Fruit fly (Drosophila melanogaster): ENCODE results near the gene CG12659.
A peak's percentile ranks its signal among the peaks of the same experiment; 100 is the strongest.

The CG12659 gene

DNA sequence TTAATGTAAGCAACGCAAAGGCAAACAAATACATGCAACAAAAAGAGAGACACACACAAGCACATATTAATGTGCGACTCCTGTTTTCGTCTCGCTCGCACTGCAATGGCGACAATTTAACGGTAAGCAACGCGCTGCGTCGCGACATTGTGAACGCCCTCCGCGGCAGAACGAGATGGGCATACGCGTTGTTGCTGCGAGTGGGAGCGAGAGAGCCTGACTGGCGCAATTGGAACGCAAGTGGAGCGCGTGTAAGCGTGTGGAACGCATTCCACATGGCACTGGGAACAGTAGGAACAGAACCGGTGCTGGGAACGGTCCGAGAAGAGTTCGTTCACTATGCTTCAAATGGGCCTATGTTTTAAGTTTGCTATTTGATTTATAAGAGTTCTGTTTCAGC is 33.3 kb upstream of the CG12659 start:
- peak; percentile 91 for TF ChIP-seq ovo (GFP tag; optimal IDR thresholded peaks at IDR 0.05)
- no peak for TF ChIP-seq CG1620 (GFP tag; optimal IDR thresholded peaks at IDR 0.05)
- TF ChIP-seq bab1 (GFP tag; optimal IDR thresholded peaks at IDR 0.05), result peak; percentile 66
- no peak for TF ChIP-seq CG5204 (GFP tag; optimal IDR thresholded peaks at IDR 0.05)
- TF ChIP-seq CG14711 (tag; optimal IDR thresholded peaks at IDR 0.05), result no peak
- no peak for TF ChIP-seq cnc (optimal IDR thresholded peaks at IDR 0.05)
- TF ChIP-seq Mnt (GFP tag; optimal IDR thresholded peaks at IDR 0.05), result peak; percentile 28
- TF ChIP-seq Crg-1 (GFP tag; optimal IDR thresholded peaks at IDR 0.05), result no peak
- peak; percentile 89 for TF ChIP-seq pad (GFP tag; optimal IDR thresholded peaks at IDR 0.05)
- TF ChIP-seq CG7045 (GFP tag; optimal IDR thresholded peaks at IDR 0.05), result no peak
- TF ChIP-seq toe (GFP tag; optimal IDR thresholded peaks at IDR 0.05), result no peak
- TF ChIP-seq tj (GFP tag; optimal IDR thresholded peaks at IDR 0.05), result peak; percentile 21

dm6 chrX:8622419-8622818 is 30.9 kb upstream of the CG12659 start:
- TF ChIP-seq bab1 (GFP tag; optimal IDR thresholded peaks at IDR 0.05) (no peak), CG14711 (tag; optimal IDR thresholded peaks at IDR 0.05) (no peak)

DNA sequence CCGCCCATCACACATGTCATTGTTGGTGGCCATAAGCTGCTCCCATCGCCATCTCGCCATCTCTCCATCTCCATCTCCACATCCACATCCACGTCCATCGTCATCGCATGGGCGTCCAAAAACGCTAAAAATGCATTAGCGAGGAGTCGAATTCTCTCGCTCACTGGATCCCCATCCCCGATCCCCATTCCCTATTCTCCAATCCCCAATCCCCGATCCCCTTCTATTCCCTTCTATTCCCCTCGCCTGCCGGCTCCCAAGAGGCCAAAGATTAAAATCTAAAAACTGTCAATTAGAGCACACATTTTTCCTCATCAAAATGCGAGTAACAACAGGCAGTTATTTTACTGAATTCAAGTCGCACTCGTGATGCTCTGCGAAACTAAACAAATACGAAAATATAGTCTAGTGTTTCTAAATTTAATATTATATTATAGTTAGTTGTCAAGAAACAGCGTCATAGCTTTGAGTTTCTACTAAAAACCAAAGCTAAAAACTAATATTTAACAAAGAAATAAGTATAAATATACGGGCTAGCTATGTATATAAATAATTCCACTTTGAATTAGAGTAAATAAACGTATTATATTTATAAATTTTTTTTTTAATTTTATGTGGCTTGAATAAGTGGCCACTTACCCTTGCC is 25.4 kb upstream of the CG12659 start:
- TF ChIP-seq CG1620 (GFP tag; optimal IDR thresholded peaks at IDR 0.05) (no peak), CG11617 (GFP tag; optimal IDR thresholded peaks at IDR 0.05) (no peak), Mnt (GFP tag; optimal IDR thresholded peaks at IDR 0.05) (no peak), Hr96 (GFP tag; optimal IDR thresholded peaks at IDR 0.05) (no peak), cic (GFP tag; optimal IDR thresholded peaks at IDR 0.05) (no peak), bab1 (GFP tag; optimal IDR thresholded peaks at IDR 0.05) (no peak), CG7101 (tag; optimal IDR thresholded peaks at IDR 0.05) (no peak), tj (GFP tag; optimal IDR thresholded peaks at IDR 0.05) (no peak), CG14711 (tag; optimal IDR thresholded peaks at IDR 0.05) (no peak), CG7045 (GFP tag; optimal IDR thresholded peaks at IDR 0.05) (no peak), kay (GFP tag; ENCODE audit: borderline replicate concordance) (no peak), Clk (GFP tag; optimal IDR thresholded peaks at IDR 0.05) (no peak), toe (GFP tag; optimal IDR thresholded peaks at IDR 0.05) (no peak), CG33017 (tag; optimal IDR thresholded peaks at IDR 0.05) (no peak), ovo (GFP tag; optimal IDR thresholded peaks at IDR 0.05) (no peak), Crg-1 (GFP tag; optimal IDR thresholded peaks at IDR 0.05) (no peak), CG12768 (GFP tag; optimal IDR thresholded peaks at IDR 0.05) (no peak), cnc (optimal IDR thresholded peaks at IDR 0.05) (no peak)

DNA sequence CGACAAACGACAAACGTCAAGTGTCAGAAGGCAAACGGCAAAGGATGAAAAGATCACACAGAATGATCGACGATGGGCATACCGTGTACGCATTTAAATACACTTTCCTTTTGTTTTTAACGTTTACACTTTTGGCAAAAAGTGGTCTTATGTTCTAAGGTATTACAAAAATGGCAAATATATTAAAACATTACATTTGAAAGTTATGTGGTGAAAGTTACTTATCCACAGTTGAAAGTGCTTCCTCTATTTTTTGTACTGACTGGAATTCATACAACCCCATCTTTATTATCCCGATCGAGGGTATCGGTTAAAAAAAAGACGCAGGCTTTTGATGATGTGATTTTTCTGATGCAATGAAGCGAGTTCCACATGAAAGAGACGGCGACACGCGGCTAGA is 24.8 kb upstream of the CG12659 start:
- TF ChIP-seq bab1 (GFP tag; optimal IDR thresholded peaks at IDR 0.05) (no peak), CG12768 (GFP tag; optimal IDR thresholded peaks at IDR 0.05) (no peak), Clk (GFP tag; optimal IDR thresholded peaks at IDR 0.05) (no peak), Crg-1 (GFP tag; optimal IDR thresholded peaks at IDR 0.05) (no peak)

dm6 chrX:8607902-8608301 is 16.4 kb upstream of the CG12659 start:
- TF ChIP-seq CG7045 (GFP tag; optimal IDR thresholded peaks at IDR 0.05) (no peak), pad (GFP tag; optimal IDR thresholded peaks at IDR 0.05) (no peak), CG12768 (GFP tag; optimal IDR thresholded peaks at IDR 0.05) (no peak), CG14711 (tag; optimal IDR thresholded peaks at IDR 0.05) (no peak), CG5204 (GFP tag; optimal IDR thresholded peaks at IDR 0.05) (no peak), bab1 (GFP tag; optimal IDR thresholded peaks at IDR 0.05) (no peak), Hr96 (GFP tag; optimal IDR thresholded peaks at IDR 0.05) (no peak), CG11617 (GFP tag; optimal IDR thresholded peaks at IDR 0.05) (no peak), toe (GFP tag; optimal IDR thresholded peaks at IDR 0.05) (no peak), CG1620 (GFP tag; optimal IDR thresholded peaks at IDR 0.05) (no peak), Crg-1 (GFP tag; optimal IDR thresholded peaks at IDR 0.05) (no peak), Clk (GFP tag; optimal IDR thresholded peaks at IDR 0.05) (no peak), cic (GFP tag; optimal IDR thresholded peaks at IDR 0.05) (no peak), tj (GFP tag; optimal IDR thresholded peaks at IDR 0.05) (no peak), cnc (optimal IDR thresholded peaks at IDR 0.05) (no peak), ovo (GFP tag; optimal IDR thresholded peaks at IDR 0.05) (no peak), CG33017 (tag; optimal IDR thresholded peaks at IDR 0.05) (no peak), Mnt (GFP tag; optimal IDR thresholded peaks at IDR 0.05) (no peak)

- TF ChIP-seq Mnt (GFP tag; optimal IDR thresholded peaks at IDR 0.05) (no peak), bab1 (GFP tag; optimal IDR thresholded peaks at IDR 0.05) (peak; percentile 54), CG1620 (GFP tag; optimal IDR thresholded peaks at IDR 0.05) (peak; percentile 65), CG12768 (GFP tag; optimal IDR thresholded peaks at IDR 0.05) (no peak), Clk (GFP tag; optimal IDR thresholded peaks at IDR 0.05) (no peak), Crg-1 (GFP tag; optimal IDR thresholded peaks at IDR 0.05) (peak; percentile 46), pad (GFP tag; optimal IDR thresholded peaks at IDR 0.05) (peak; percentile 36)
Observed at dm6 chrX:8606206-8606605, 14.7 kb upstream of the CG12659 start, which contains the start of gene Caf1-180. Gene Caf1-180, minus strand, starts transcription at chrX:8606304.

DNA sequence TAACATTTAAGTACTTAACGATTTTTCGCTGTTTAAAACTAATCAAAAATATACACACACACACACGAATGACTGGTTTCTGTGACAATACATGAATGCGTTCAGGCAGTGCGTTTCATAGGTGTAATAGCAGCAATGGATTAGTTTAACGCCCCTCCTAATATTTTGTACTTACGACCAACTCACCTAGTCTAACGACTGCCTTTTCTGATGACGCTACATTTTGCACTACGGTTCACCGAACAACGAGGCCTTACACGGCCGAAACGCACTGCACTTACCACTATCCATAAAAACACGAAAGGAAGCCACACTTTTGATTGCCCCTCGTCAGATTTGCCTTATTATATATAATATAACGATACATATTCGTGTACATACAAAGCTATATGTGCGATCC is 9.6 kb upstream of the CG12659 start:
- TF ChIP-seq cnc (optimal IDR thresholded peaks at IDR 0.05) (no peak), tj (GFP tag; optimal IDR thresholded peaks at IDR 0.05) (no peak), CG11617 (GFP tag; optimal IDR thresholded peaks at IDR 0.05) (no peak), ovo (GFP tag; optimal IDR thresholded peaks at IDR 0.05) (no peak), CG1620 (GFP tag; optimal IDR thresholded peaks at IDR 0.05) (no peak), cic (GFP tag; optimal IDR thresholded peaks at IDR 0.05) (no peak), Mnt (GFP tag; optimal IDR thresholded peaks at IDR 0.05) (no peak), Crg-1 (GFP tag; optimal IDR thresholded peaks at IDR 0.05) (no peak), toe (GFP tag; optimal IDR thresholded peaks at IDR 0.05) (no peak), Clk (GFP tag; optimal IDR thresholded peaks at IDR 0.05) (no peak), CG7101 (tag; optimal IDR thresholded peaks at IDR 0.05) (no peak), CG14711 (tag; optimal IDR thresholded peaks at IDR 0.05) (no peak), bab1 (GFP tag; optimal IDR thresholded peaks at IDR 0.05) (no peak), CG12768 (GFP tag; optimal IDR thresholded peaks at IDR 0.05) (no peak), CG33017 (tag; optimal IDR thresholded peaks at IDR 0.05) (no peak), pad (GFP tag; optimal IDR thresholded peaks at IDR 0.05) (no peak), Hr96 (GFP tag; optimal IDR thresholded peaks at IDR 0.05) (no peak), CG7045 (GFP tag; optimal IDR thresholded peaks at IDR 0.05) (no peak), CG5204 (GFP tag; optimal IDR thresholded peaks at IDR 0.05) (no peak)
